Fruit fly (Drosophila melanogaster) whole organism, pupa: ENCODE measurements around the gene CG13047.

Experiments used
- CG10348 ChIP-seq: fragments of 200-800 bp; sonication (Bioruptor generic); IDR thresholded peaks from 2 replicates; pipeline ENCODE4 v1.3.6; 2022; ENCODE audit warnings: missing biosample characterization, missing genetic modification characterization
- CG12605 ChIP-seq: fragments of 200-800 bp; sonication (Bioruptor generic); IDR thresholded peaks from 2 replicates; pipeline ENCODE4 v1.3.6; 2022; ENCODE audit warnings: missing biosample characterization, missing genetic modification characterization
- CG13204 ChIP-seq: fragments of 200-800 bp; sonication (Bioruptor generic); optimal IDR thresholded peaks from 2 replicates; lab custom pipeline; 2018; ENCODE audit warnings: missing biosample characterization, mild to moderate bottlenecking, missing genetic modification characterization, moderate library complexity
- CG14655 ChIP-seq: fragments of 200-800 bp; sonication (Bioruptor generic); optimal IDR thresholded peaks from 3 replicates; lab custom pipeline; 2017; ENCODE audit warnings: mild to moderate bottlenecking, missing biosample characterization, missing genetic modification reagents, missing genetic modification characterization
- CG15710 ChIP-seq: fragments of 200-800 bp; sonication (Bioruptor generic); optimal IDR thresholded peaks from 2 replicates; lab custom pipeline; 2018; ENCODE audit warnings: missing biosample characterization, mild to moderate bottlenecking, missing genetic modification characterization, moderate library complexity
- CG17806 ChIP-seq: fragments of 200-800 bp; sonication (Bioruptor generic); optimal IDR thresholded peaks from 2 replicates; lab custom pipeline; 2018; ENCODE audit warnings: missing biosample characterization, mild to moderate bottlenecking, missing genetic modification characterization, moderate library complexity
- CG32121 ChIP-seq: fragments of 200-800 bp; sonication (Bioruptor generic); IDR thresholded peaks from 2 replicates; pipeline ENCODE4 v1.3.6; 2022; ENCODE audit warnings: missing biosample characterization, missing genetic modification characterization
- CG34367 ChIP-seq: fragments of 200-800 bp; sonication (Bioruptor generic); optimal IDR thresholded peaks from 2 replicates; lab custom pipeline; 2018; ENCODE audit warnings: missing biosample characterization, mild to moderate bottlenecking, missing genetic modification characterization
- CG4496 ChIP-seq: fragments of 200-800 bp; sonication (Bioruptor generic); IDR thresholded peaks from 3 replicates; pipeline ENCODE4 v1.3.6; 2022; ENCODE audit warnings: missing biosample characterization, missing genetic modification characterization
- CG8159 ChIP-seq: fragments of 200-800 bp; sonication (Bioruptor generic); optimal IDR thresholded peaks from 3 replicates; lab custom pipeline; 2018; ENCODE audit warnings: missing biosample characterization, mild to moderate bottlenecking, missing genetic modification characterization, moderate library complexity
- CG8301 ChIP-seq: fragments of 200-800 bp; sonication (Bioruptor generic); optimal IDR thresholded peaks from 2 replicates; lab custom pipeline; 2018; ENCODE audit warnings: missing biosample characterization, mild to moderate bottlenecking, missing genetic modification characterization
- CG9948 ChIP-seq: fragments of 200-800 bp; sonication (Bioruptor generic); optimal IDR thresholded peaks from 2 replicates; lab custom pipeline; 2018; ENCODE audit warnings: missing biosample characterization, mild to moderate bottlenecking, missing genetic modification characterization, moderate library complexity
- D1 ChIP-seq: fragments of 200-800 bp; sonication (Bioruptor generic); optimal IDR thresholded peaks from 2 replicates; lab custom pipeline; 2018; ENCODE audit warnings: missing biosample characterization, mild to moderate bottlenecking, missing genetic modification characterization, moderate library complexity
- EcR ChIP-seq: fragments of 200-800 bp; sonication (Bioruptor generic); optimal IDR thresholded peaks from 3 replicates; lab custom pipeline; 2019; ENCODE audit warnings: missing biosample characterization, missing genetic modification characterization, mild to moderate bottlenecking, moderate library complexity, missing genetic modification reagents
- Ets98B ChIP-seq: fragments of 200-800 bp; sonication (Bioruptor generic); IDR thresholded peaks from 2 replicates; pipeline ENCODE4 v1.3.6; 2022; ENCODE audit warnings: missing biosample characterization, missing genetic modification characterization
- Pif1A ChIP-seq: fragments of 200-800 bp; sonication (Bioruptor generic); optimal IDR thresholded peaks from 3 replicates; lab custom pipeline; 2016; ENCODE audit warnings: missing biosample characterization, missing genetic modification characterization
- Pif1B ChIP-seq: fragments of 200-800 bp; sonication (Bioruptor generic); optimal IDR thresholded peaks from 3 replicates; lab custom pipeline; 2016; ENCODE audit warnings: missing biosample characterization, missing genetic modification characterization
- Snoo ChIP-seq: fragments of 200-800 bp; sonication (Bioruptor generic); optimal IDR thresholded peaks from 3 replicates; lab custom pipeline; 2017; ENCODE audit warnings: missing biosample characterization, mild to moderate bottlenecking, missing genetic modification characterization, inconsistent platforms
- fd96Ca ChIP-seq: fragments of 200-800 bp; sonication (Bioruptor generic); IDR thresholded peaks from 3 replicates; pipeline ENCODE4 v1.3.6; 2022; ENCODE audit warnings: missing biosample characterization, missing genetic modification characterization
- gl ChIP-seq: fragments of 200-800 bp; sonication (Bioruptor generic); optimal IDR thresholded peaks from 2 replicates; lab custom pipeline; 2018; ENCODE audit warnings: missing biosample characterization, mild to moderate bottlenecking, missing genetic modification characterization
- rn ChIP-seq: fragments of 200-800 bp; sonication (Bioruptor generic); IDR thresholded peaks from 2 replicates; pipeline ENCODE4 v1.3.6; 2022; ENCODE audit warnings: missing biosample characterization, missing genetic modification characterization

Gene CG13047

dm6 chr3L:16309972-16310371 is 24.8 kb upstream of the CG13047 start:
- no peak for TF ChIP-seq CG34367 (tag; lab: Kevin White, UChicago)
- TF ChIP-seq CG4496 (GFP tag; lab: Robert Waterston, UW) = peak; percentile 86
- peak; percentile 78 for TF ChIP-seq CG14655 (GFP tag; lab: Kevin White, UChicago)
- peak; percentile 51 for TF ChIP-seq CG10348 (GFP tag; lab: Robert Waterston, UW)
- TF ChIP-seq CG13204 (GFP tag; lab: Kevin White, UChicago) = no peak
- TF ChIP-seq fd96Ca (GFP tag; lab: Robert Waterston, UW) = peak; percentile 89
- no peak for TF ChIP-seq EcR
- peak; percentile 74 for TF ChIP-seq CG8301 (tag; lab: Kevin White, UChicago)
- no peak for TF ChIP-seq Snoo (tag; lab: Kevin White, UChicago)
- TF ChIP-seq Ets98B (GFP tag; lab: Robert Waterston, UW) = peak; percentile 84
- peak; percentile 13 for TF ChIP-seq Pif1A (GFP tag; lab: Kevin White, UChicago)
- peak; percentile 48; the same call in 1 of the 2 replicates for TF ChIP-seq CG32121 (GFP tag; lab: Robert Waterston, UW)
- TF ChIP-seq D1 = no peak
- TF ChIP-seq CG17806 (tag; lab: Kevin White, UChicago) = peak; percentile 9
- no peak for TF ChIP-seq CG8159 (tag; lab: Kevin White, UChicago)
- TF ChIP-seq Pif1B (GFP tag; lab: Kevin White, UChicago) = no peak
- TF ChIP-seq rn (GFP tag; lab: Robert Waterston, UW) = peak; percentile 42; the same call in 1 of the 2 replicates

- TF ChIP-seq CG17806 (tag; lab: Kevin White, UChicago) (no peak), CG8301 (tag; lab: Kevin White, UChicago) (no peak), CG32121 (GFP tag; lab: Robert Waterston, UW) (no peak), CG9948 (tag; lab: Kevin White, UChicago) (no peak), CG4496 (GFP tag; lab: Robert Waterston, UW) (0 out of 3 replicates have a peak, but pooled peaks have one; percentile 37), D1 (no peak), Ets98B (GFP tag; lab: Robert Waterston, UW) (no peak), CG8159 (tag; lab: Kevin White, UChicago) (no peak)
Measured at dm6 chr3L:16308380-16308779, 23.2 kb upstream of the CG13047 start, which contains the start of gene CG13042. Gene CG13042, minus strand, starts transcription at chr3L:16308480.

- TF ChIP-seq CG13204 (GFP tag; lab: Kevin White, UChicago) = no peak
- no peak for TF ChIP-seq gl (tag; lab: Kevin White, UChicago)
- TF ChIP-seq rn (GFP tag; lab: Robert Waterston, UW) = no peak
- TF ChIP-seq CG9948 (tag; lab: Kevin White, UChicago) = no peak
- TF ChIP-seq CG10348 (GFP tag; lab: Robert Waterston, UW) = no peak
- TF ChIP-seq CG4496 (GFP tag; lab: Robert Waterston, UW) = no peak
Measured at dm6 chr3L:16305820-16306650, 20.8 kb upstream of the CG13047 start, which contains the start of the genes CG13043 and CG13063. Gene CG13043, minus strand, starts transcription at chr3L:16305870. Gene CG13063, plus strand, starts transcription at chr3L:16306600.

dm6 chr3L:16303982-16304381 is 18.8 kb upstream of the CG13047 start, which contains the start of gene CG43249:
Gene CG43249, plus strand, starts transcription at chr3L:16304282.
- TF ChIP-seq gl (tag; lab: Kevin White, UChicago) (no peak), CG13204 (GFP tag; lab: Kevin White, UChicago) (no peak), CG34367 (tag; lab: Kevin White, UChicago) (no peak), rn (GFP tag; lab: Robert Waterston, UW) (no peak), CG15710 (tag; lab: Kevin White, UChicago) (no peak), CG12605 (GFP tag; lab: Robert Waterston, UW) (no peak), CG4496 (GFP tag; lab: Robert Waterston, UW) (no peak), CG8301 (tag; lab: Kevin White, UChicago) (no peak), CG14655 (GFP tag; lab: Kevin White, UChicago) (no peak), Ets98B (GFP tag; lab: Robert Waterston, UW) (no peak), CG8159 (tag; lab: Kevin White, UChicago) (no peak), CG17806 (tag; lab: Kevin White, UChicago) (no peak), Snoo (tag; lab: Kevin White, UChicago) (no peak), fd96Ca (GFP tag; lab: Robert Waterston, UW) (no peak), CG9948 (tag; lab: Kevin White, UChicago) (no peak), Pif1B (GFP tag; lab: Kevin White, UChicago) (no peak), EcR (no peak), CG10348 (GFP tag; lab: Robert Waterston, UW) (no peak), D1 (no peak), Pif1A (GFP tag; lab: Kevin White, UChicago) (no peak)

- TF ChIP-seq CG17806 (tag; lab: Kevin White, UChicago) (no peak), CG4496 (GFP tag; lab: Robert Waterston, UW) (no peak), D1 (no peak), CG32121 (GFP tag; lab: Robert Waterston, UW) (no peak), CG14655 (GFP tag; lab: Kevin White, UChicago) (no peak), CG34367 (tag; lab: Kevin White, UChicago) (no peak)
- TF ChIP-seq, all 21 proteins: peak for 0
Measured at dm6 chr3L:16303078-16303477, 17.9 kb upstream of the CG13047 start, which contains the start of gene CG13044. Gene CG13044, minus strand, starts transcription at chr3L:16303178.
